Worm (Caenorhabditis elegans): ENCODE data around the gene F38E9.1.
A peak's percentile ranks its signal among the peaks of the same experiment; 100 is the strongest.

The F38E9.1 gene

ce11 chrX:16484043-16484442, 13.2 kb downstream of the F38E9.1 start:
- TF ChIP-seq jun-1 (tag; optimal IDR thresholded peaks at IDR 0.05) (no peak), ztf-11 (tag; optimal IDR thresholded peaks at IDR 0.05) (no peak), C04F5.9 (tag; optimal IDR thresholded peaks at IDR 0.05) (no peak), elt-2 (tag; optimal IDR thresholded peaks at IDR 0.05) (peak; percentile 3), tbx-2 (tag; optimal IDR thresholded peaks at IDR 0.05) (no peak)

ce11 chrX:16484681-16485080, 13.8 kb downstream of the F38E9.1 start:
- TF ChIP-seq nhr-85 (tag) (no peak), rnt-1 (tag; optimal IDR thresholded peaks at IDR 0.05) (peak; percentile 47), isw-1 (GFP tag; IDR thresholded peaks at IDR 0.05) (peak; percentile 13; the same call in 1 of the 2 replicates), unc-62 (GFP tag; optimal IDR thresholded peaks at IDR 0.05) (no peak), snu-23 (GFP tag; optimal IDR thresholded peaks at IDR 0.05) (peak; percentile 34), nhr-19 (GFP tag; conservative IDR thresholded peaks at IDR 0.05) (0 out of 2 replicates have a peak, but pooled peaks have one; percentile 8), ztf-4 (tag; optimal IDR thresholded peaks at IDR 0.05) (no peak), mep-1 (tag; optimal IDR thresholded peaks at IDR 0.05) (peak; percentile 64), nhr-47 (tag; optimal IDR thresholded peaks at IDR 0.05) (peak; percentile 30), ceh-90 (tag; optimal IDR thresholded peaks at IDR 0.05) (no peak), lin-39 (tag; optimal IDR thresholded peaks at IDR 0.05) (no peak), grh-1 (GFP tag; IDR thresholded peaks at IDR 0.05) (no peak), tlp-1 (tag; optimal IDR thresholded peaks at IDR 0.05) (no peak), pax-3 (tag; optimal IDR thresholded peaks at IDR 0.05) (no peak), fos-1 (tag; optimal IDR thresholded peaks at IDR 0.05) (no peak), swsn-7 (tag; optimal IDR thresholded peaks at IDR 0.05) (peak; percentile 18), pqm-1 (tag; optimal IDR thresholded peaks at IDR 0.05) (no peak), efl-3 (GFP tag; optimal IDR thresholded peaks at IDR 0.05) (no peak), nhr-237 (tag; optimal IDR thresholded peaks at IDR 0.05) (no peak), ceh-88 (GFP tag; IDR thresholded peaks at IDR 0.05) (no peak), C16A3.4 (tag; optimal IDR thresholded peaks at IDR 0.05) (no peak), fkh-10 (GFP tag; optimal IDR thresholded peaks at IDR 0.05) (peak; percentile 58), C34B4.2 (tag; optimal IDR thresholded peaks at IDR 0.05) (no peak), fkh-8 (tag; optimal IDR thresholded peaks at IDR 0.05) (peak; percentile 56), skn-1 (tag; optimal IDR thresholded peaks at IDR 0.05) (peak; percentile 29), nhr-76 (tag; optimal IDR thresholded peaks at IDR 0.05) (no peak), nhr-90 (tag; optimal IDR thresholded peaks at IDR 0.05; ENCODE audit: poor library complexity) (no peak), mdl-1 (tag; optimal IDR thresholded peaks at IDR 0.05) (no peak), ceh-8 (GFP tag; optimal IDR thresholded peaks at IDR 0.05) (peak; percentile 27), nhr-71 (tag; optimal IDR thresholded peaks at IDR 0.05) (peak; percentile 69), nhr-20 (tag; optimal IDR thresholded peaks at IDR 0.05) (no peak), dsc-1 (tag; optimal IDR thresholded peaks at IDR 0.05) (peak; percentile 40), ceh-82 (tag; optimal IDR thresholded peaks at IDR 0.05) (peak in 1 of 3 experiments; percentile 55), unc-86 (tag; optimal IDR thresholded peaks at IDR 0.05) (peak; percentile 22), lsy-2 (tag; optimal IDR thresholded peaks at IDR 0.05) (peak in 1 of 2 experiments; percentile 59), snpc-4 (tag; optimal IDR thresholded peaks at IDR 0.05) (no peak), ama-1 (optimal IDR thresholded peaks at IDR 0.05) (no peak), zag-1 (tag; optimal IDR thresholded peaks at IDR 0.05) (no peak), elt-3 (tag; optimal IDR thresholded peaks at IDR 0.05) (no peak), mab-9 (GFP tag; IDR thresholded peaks at IDR 0.05) (no peak), lin-14 (GFP tag; optimal IDR thresholded peaks at IDR 0.05) (peak; percentile 93)
